Worm (Caenorhabditis elegans): ENCODE results near the gene Y54G9A.9.

Y54G9A.9 gene

ce11 chrII:13681063-13681462 lies 48.5 kb upstream of the Y54G9A.9 start (continued):
- peak; percentile 41; the same call in 1 of the 2 replicates for TF ChIP-seq mxl-2 (GFP tag; conservative IDR thresholded peaks at IDR 0.05)

- TF ChIP-seq tra-1 (GFP tag; IDR thresholded peaks at IDR 0.05) (no peak), hif-1 (tag; optimal IDR thresholded peaks at IDR 0.05) (no peak), jun-1 (tag; optimal IDR thresholded peaks at IDR 0.05) (no peak), lin-15B (tag; optimal IDR thresholded peaks at IDR 0.05) (no peak), saeg-2 (GFP tag; IDR thresholded peaks at IDR 0.05) (no peak), pha-4 (GFP tag; IDR thresholded peaks at IDR 0.05) (no peak), pha-4 (tag; optimal IDR thresholded peaks at IDR 0.05) (no peak), lin-13 (GFP tag; optimal IDR thresholded peaks at IDR 0.05) (no peak), skn-1 (tag; optimal IDR thresholded peaks at IDR 0.05) (no peak), mdt-29 (GFP tag; IDR thresholded peaks at IDR 0.05) (no peak), daf-19 (GFP tag; conservative IDR thresholded peaks at IDR 0.05) (no peak), nhr-42 (GFP tag; IDR thresholded peaks at IDR 0.05) (peak; percentile 48; the same call in 1 of the 2 replicates), ceh-62 (tag; optimal IDR thresholded peaks at IDR 0.05) (no peak), lin-1 (GFP tag; IDR thresholded peaks at IDR 0.05) (no peak), set-16 (GFP tag; IDR thresholded peaks at IDR 0.05) (peak; percentile 68), spr-3 (GFP tag; optimal IDR thresholded peaks at IDR 0.05) (no peak)
These were observed 43.9 kb upstream of the Y54G9A.9 start for ce11 chrII:13685581-13685980.

ce11 chrII:13694712-13695111 lies 34.8 kb upstream of the Y54G9A.9 start, which contains the start of gene rpoa-1:
rpoa-1 (minus strand) TSS chrII:13694795.
- peak in 1 of 2 experiments; percentile 59 for TF ChIP-seq lsy-2 (tag; optimal IDR thresholded peaks at IDR 0.05)
- TF ChIP-seq lin-38 (GFP tag; IDR thresholded peaks at IDR 0.05): peak; percentile 38
- TF ChIP-seq hmg-1.1 (GFP tag; IDR thresholded peaks at IDR 0.05): no peak
- TF ChIP-seq daf-16 (GFP tag; optimal IDR thresholded peaks at IDR 0.05): no peak
- peak; percentile 15 for TF ChIP-seq daf-16 (tag; optimal IDR thresholded peaks at IDR 0.05)
- peak; percentile 59 for TF ChIP-seq dpl-1 (GFP tag; optimal IDR thresholded peaks at IDR 0.05)

ce11 chrII:13695343-13696332 lies 33.9 kb upstream of the Y54G9A.9 start, which contains the start of gene kqt-3:
kqt-3 (plus strand) TSS chrII:13696282.
- peak; percentile 8 for TF ChIP-seq nhr-28 (tag; optimal IDR thresholded peaks at IDR 0.05)
- TF ChIP-seq daf-16 (GFP tag; optimal IDR thresholded peaks at IDR 0.05): no peak
- TF ChIP-seq daf-16 (tag; optimal IDR thresholded peaks at IDR 0.05): peak; percentile 52
- no peak for TF ChIP-seq lim-7 (GFP tag; IDR thresholded peaks at IDR 0.05)
- no peak for TF ChIP-seq zag-1 (tag; optimal IDR thresholded peaks at IDR 0.05)

ce11 chrII:13697691-13698090 lies 31.8 kb upstream of the Y54G9A.9 start:
- peak; percentile 14 for TF ChIP-seq aha-1 (tag)
- TF ChIP-seq spr-3 (GFP tag; optimal IDR thresholded peaks at IDR 0.05): no peak
- TF ChIP-seq zag-1 (tag; optimal IDR thresholded peaks at IDR 0.05): no peak

- peak; percentile 24 for TF ChIP-seq pqm-1 (tag; optimal IDR thresholded peaks at IDR 0.05)
- peak; percentile 74 for TF ChIP-seq set-16 (GFP tag; IDR thresholded peaks at IDR 0.05)
- no peak for TF ChIP-seq daf-16 (GFP tag; optimal IDR thresholded peaks at IDR 0.05)
- peak; percentile 30 for TF ChIP-seq daf-16 (tag; optimal IDR thresholded peaks at IDR 0.05)
- TF ChIP-seq F26F4.8 (GFP tag; conservative IDR thresholded peaks at IDR 0.05): 0 out of 2 replicates have a peak, but pooled peaks have one; percentile 25
- no peak for TF ChIP-seq nhr-237 (tag; optimal IDR thresholded peaks at IDR 0.05)
- TF ChIP-seq zag-1 (tag; optimal IDR thresholded peaks at IDR 0.05): no peak
- TF ChIP-seq tag-97 (GFP tag; IDR thresholded peaks at IDR 0.05): no peak
- TF ChIP-seq Y48G9A.11 (GFP tag; IDR thresholded peaks at IDR 0.05): no peak
- TF ChIP-seq dmd-6 (GFP tag; IDR thresholded peaks at IDR 0.05): peak; percentile 53
- no peak for TF ChIP-seq lin-1 (GFP tag; IDR thresholded peaks at IDR 0.05)
- TF ChIP-seq hlh-11 (tag; optimal IDR thresholded peaks at IDR 0.05): peak; percentile 9
- TF ChIP-seq nhr-48 (tag; optimal IDR thresholded peaks at IDR 0.05): no peak
- TF ChIP-seq T20F7.1 (GFP tag; optimal IDR thresholded peaks at IDR 0.05): no peak
- no peak for TF ChIP-seq unc-39 (tag; optimal IDR thresholded peaks at IDR 0.05)
- TF ChIP-seq nhr-42 (GFP tag; IDR thresholded peaks at IDR 0.05): 0 out of 2 replicates have a peak, but pooled peaks have one; percentile 21
- no peak for TF ChIP-seq daf-8 (GFP tag; IDR thresholded peaks at IDR 0.05)
- TF ChIP-seq nhr-25 (tag; optimal IDR thresholded peaks at IDR 0.05; ENCODE audit: borderline replicate concordance, insufficient read depth): no peak
- TF ChIP-seq lim-7 (GFP tag; IDR thresholded peaks at IDR 0.05): no peak
These were observed 17.9 kb upstream of the Y54G9A.9 start for ce11 chrII:13711493-13712055.

Measured in whole organism, L4 larva.